Worm (Caenorhabditis elegans): ENCODE data around the gene F54H5.14.
A peak's percentile ranks its signal among the peaks of the same experiment; 100 is the strongest.
"Not testable (repeated sequence)": the region's sequence is repeated elsewhere in the genome, so short reads cannot be mapped to it uniquely, and the experiment has no call there.

The F54H5.14 gene

DNA sequence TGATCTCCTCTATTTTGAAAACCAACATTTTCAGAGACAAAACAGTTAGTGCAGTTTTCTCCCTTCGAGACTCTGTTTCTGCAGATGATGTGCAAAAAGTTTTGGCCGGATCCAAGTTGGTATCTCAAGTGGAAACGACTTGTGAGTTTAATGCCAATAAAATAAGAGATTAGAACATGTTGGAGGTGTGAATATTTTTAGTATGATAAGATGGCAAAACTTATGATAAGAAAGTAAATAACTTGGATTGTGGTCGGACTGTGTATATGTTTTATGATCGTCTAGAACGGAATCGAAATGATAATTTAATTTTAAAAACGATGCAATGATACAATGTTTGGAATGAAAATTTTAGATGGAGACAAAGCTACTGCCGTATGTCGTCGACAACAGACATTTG is 6.8 kb upstream of the F54H5.14 start:
- TF ChIP-seq elt-2 (tag; optimal IDR thresholded peaks at IDR 0.05) (peak; percentile 54), ceh-16 (tag; optimal IDR thresholded peaks at IDR 0.05) (no peak)

DNA sequence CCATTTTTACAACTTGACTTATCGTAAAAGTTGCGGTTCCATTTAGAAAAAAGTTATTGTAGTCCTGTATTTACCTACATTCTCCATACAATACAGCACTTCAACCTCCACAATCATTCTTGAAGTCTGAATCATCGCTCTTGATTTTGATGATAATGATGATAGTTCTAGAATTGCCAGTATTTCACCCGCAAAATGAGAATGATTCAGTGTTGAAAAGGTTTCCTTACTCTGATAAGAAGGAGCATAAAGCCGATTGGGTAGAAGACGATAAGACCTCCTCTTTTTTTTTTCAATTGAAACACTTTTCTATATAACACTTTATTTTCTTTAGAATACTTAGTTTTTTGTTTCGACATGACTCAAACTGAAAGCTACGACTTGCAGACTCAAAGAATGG is 5.6 kb upstream of the F54H5.14 start, which contains the start of gene T19D12.4:
Gene T19D12.4 (plus strand): TSS at position 295 of the 400 bp plus-strand sequence.
- TF ChIP-seq elt-2 (tag; optimal IDR thresholded peaks at IDR 0.05) (peak; percentile 54), zag-1 (tag; optimal IDR thresholded peaks at IDR 0.05) (no peak), pqm-1 (tag; optimal IDR thresholded peaks at IDR 0.05) (peak; percentile 28)

DNA sequence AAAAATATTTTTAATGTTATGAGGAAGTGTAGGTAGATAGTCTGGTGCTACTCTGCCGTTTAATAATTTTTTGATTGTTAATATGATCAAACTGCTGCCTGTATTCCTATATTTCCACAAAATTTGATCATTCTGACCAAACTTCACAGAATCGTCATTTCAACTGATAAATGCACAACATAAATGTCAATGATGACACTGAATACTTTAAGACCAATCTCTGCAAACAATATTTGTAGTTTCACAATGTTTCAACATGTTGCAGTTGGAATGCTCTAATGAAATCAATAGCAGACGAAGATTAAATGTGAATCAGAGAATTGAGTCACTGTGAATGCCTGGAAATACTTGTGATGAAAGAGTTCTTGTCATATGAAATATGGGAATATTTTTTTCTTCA is 4.6 kb upstream of the F54H5.14 start:
- TF ChIP-seq elt-2 (tag; optimal IDR thresholded peaks at IDR 0.05) (peak; percentile 14), ztf-4 (tag; optimal IDR thresholded peaks at IDR 0.05) (no peak), nfya-1 (tag; optimal IDR thresholded peaks at IDR 0.05; ENCODE audit: insufficient read depth) (no peak), mml-1 (tag; optimal IDR thresholded peaks at IDR 0.05) (no peak), nhr-67 (tag; optimal IDR thresholded peaks at IDR 0.05) (no peak), nhr-25 (tag; optimal IDR thresholded peaks at IDR 0.05) (no peak)

DNA sequence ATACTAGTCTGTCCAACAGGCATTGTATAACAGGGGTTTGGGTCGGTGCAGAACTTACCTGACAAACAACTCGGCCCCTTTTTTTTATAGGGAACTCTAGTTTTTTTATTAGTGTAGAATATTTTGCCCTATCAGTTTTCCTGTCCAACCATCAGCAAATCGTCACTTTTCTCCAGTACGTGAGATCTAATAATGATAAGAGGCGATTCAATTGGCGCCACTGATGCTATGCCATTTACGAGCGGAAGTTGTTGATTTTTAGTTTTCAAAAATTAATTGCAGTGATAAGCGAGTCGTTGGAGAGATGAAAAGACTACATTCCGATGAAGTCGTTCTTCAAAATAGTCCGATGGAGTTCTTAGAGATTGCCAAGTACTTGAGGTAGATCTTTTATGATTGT is 3.2 kb upstream of the F54H5.14 start:
- TF ChIP-seq elt-2 (tag; optimal IDR thresholded peaks at IDR 0.05): peak; percentile 58
- TF ChIP-seq nhr-12 (tag; optimal IDR thresholded peaks at IDR 0.05): no peak
- peak; percentile 10 for TF ChIP-seq pqm-1 (tag; optimal IDR thresholded peaks at IDR 0.05)

DNA sequence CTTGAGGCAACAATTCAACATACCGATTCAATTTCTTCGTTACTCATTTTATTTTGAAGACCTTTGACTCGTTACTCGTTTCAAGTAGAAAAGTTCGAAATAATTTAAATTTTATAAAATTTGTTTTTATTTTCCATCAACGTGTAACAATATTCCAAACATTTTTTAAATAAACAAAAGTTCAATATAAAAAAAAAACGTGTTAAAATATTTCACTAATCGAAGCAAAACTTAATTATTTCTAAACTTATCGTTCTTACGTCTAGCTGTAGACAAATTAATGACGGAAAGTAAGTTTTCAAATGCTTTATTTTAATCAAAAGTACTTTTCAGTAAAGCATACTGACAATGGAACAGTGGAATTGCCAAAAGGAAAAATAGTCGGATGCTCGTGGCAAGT is 2.0 kb upstream of the F54H5.14 start, which contains the start of the genes F54H5.5 and F54H5.2:
Gene F54H5.5 (minus strand): TSS at position 101 of the 400 bp plus-strand sequence.
Gene F54H5.2 (plus strand): TSS at position 303 of the 400 bp plus-strand sequence.
- TF ChIP-seq ztf-4 (tag; optimal IDR thresholded peaks at IDR 0.05); R02D3.7 (tag; optimal IDR thresholded peaks at IDR 0.05); nfya-1 (tag; optimal IDR thresholded peaks at IDR 0.05; ENCODE audit: insufficient read depth): not testable (repeated sequence)

DNA sequence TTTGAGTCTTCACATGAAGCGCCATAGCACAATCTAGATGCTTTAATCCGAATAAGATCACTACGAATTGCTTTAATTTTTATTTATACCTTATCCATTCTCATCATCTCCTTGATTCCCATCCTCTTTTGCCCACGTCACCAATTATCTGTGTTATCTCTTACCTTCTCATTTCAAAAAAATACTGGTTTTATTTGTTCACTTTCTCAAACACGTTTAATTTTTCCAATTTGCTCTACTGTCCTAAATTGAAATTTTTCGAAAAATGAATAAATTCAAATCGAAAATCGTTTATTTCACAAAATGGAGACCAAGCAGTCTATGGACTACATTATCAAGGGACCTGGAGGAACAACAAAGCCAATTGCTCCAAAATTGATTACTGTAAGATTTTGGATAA is 3.3 kb downstream of the F54H5.14 start, which contains the start of gene F54H5.3:
Gene F54H5.3 (plus strand): TSS at position 301 of the 400 bp plus-strand sequence.
- TF ChIP-seq nhr-28 (tag; optimal IDR thresholded peaks at IDR 0.05) (no peak), pqm-1 (tag; optimal IDR thresholded peaks at IDR 0.05) (no peak), fkh-10 (GFP tag; optimal IDR thresholded peaks at IDR 0.05) (no peak), snpc-4 (tag; optimal IDR thresholded peaks at IDR 0.05) (no peak), mdl-1 (tag; optimal IDR thresholded peaks at IDR 0.05) (no peak), nhr-11 (tag; optimal IDR thresholded peaks at IDR 0.05) (no peak), mml-1 (tag; optimal IDR thresholded peaks at IDR 0.05) (no peak), sea-2 (GFP tag; optimal IDR thresholded peaks at IDR 0.05) (no peak), nhr-67 (tag; optimal IDR thresholded peaks at IDR 0.05) (no peak), R02D3.7 (tag; optimal IDR thresholded peaks at IDR 0.05) (no peak), lsy-12 (tag; optimal IDR thresholded peaks at IDR 0.05) (no peak), ceh-28 (tag; optimal IDR thresholded peaks at IDR 0.05) (no peak), daf-12 (tag; optimal IDR thresholded peaks at IDR 0.05) (no peak)

DNA sequence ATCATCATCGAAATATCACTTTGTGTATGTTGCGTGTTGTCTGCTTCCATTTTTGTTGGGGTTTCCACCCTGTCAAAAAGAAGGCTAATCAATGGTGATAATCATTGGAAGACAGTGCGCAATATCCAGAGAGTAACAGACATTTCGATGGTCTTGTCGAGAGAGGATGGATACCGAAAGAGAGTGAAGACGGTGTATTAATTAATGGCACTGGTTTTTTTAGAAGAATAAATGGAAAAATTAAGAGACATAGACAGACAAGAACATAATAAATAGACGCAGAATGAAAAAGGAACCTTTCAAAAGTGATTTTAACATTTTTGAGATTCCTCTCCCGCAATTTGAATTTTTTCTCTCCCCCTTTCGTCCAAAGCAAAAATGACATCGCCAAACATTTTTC is 6.2 kb downstream of the F54H5.14 start:
- TF ChIP-seq ceh-82 (tag; optimal IDR thresholded peaks at IDR 0.05) (no peak), nhr-23 (tag; optimal IDR thresholded peaks at IDR 0.05) (peak; percentile 46), nhr-25 (tag; optimal IDR thresholded peaks at IDR 0.05) (peak; percentile 10), zag-1 (tag; optimal IDR thresholded peaks at IDR 0.05) (no peak), ceh-28 (tag; optimal IDR thresholded peaks at IDR 0.05) (peak; percentile 4), nhr-43 (tag; optimal IDR thresholded peaks at IDR 0.05; ENCODE audit: poor library complexity, severe bottlenecking) (peak; percentile 19), elt-3 (tag; optimal IDR thresholded peaks at IDR 0.05) (peak in 1 of 3 experiments; percentile 27)

DNA sequence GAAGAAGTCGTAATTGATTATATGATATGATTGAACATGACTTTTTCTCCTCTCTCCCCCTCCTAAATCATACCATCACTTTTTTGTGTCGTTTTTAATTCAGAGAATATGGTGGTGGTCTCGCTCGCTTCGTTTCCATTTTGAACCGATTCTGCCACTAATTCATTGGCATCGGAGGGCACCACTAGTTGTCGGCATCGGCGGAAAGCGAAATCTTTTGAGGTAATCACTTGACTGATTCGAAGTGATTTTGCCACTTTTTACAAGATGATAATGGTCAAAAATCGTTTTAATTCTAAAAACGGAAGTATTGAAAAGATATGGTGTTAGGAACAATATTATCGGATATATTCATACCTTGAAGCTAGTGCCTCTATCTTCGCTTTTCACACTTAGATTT is 8.4 kb downstream of the F54H5.14 start, which contains the start of gene klf-3:
Gene klf-3 (plus strand): TSS at position 109 of the 400 bp plus-strand sequence.
- TF ChIP-seq nhr-237 (tag; optimal IDR thresholded peaks at IDR 0.05) (no peak), snpc-4 (tag; optimal IDR thresholded peaks at IDR 0.05) (no peak), nhr-12 (tag; optimal IDR thresholded peaks at IDR 0.05) (no peak), jun-1 (tag; optimal IDR thresholded peaks at IDR 0.05) (no peak), unc-39 (tag; optimal IDR thresholded peaks at IDR 0.05) (no peak), skn-1 (tag; optimal IDR thresholded peaks at IDR 0.05) (no peak), fos-1 (tag; optimal IDR thresholded peaks at IDR 0.05) (no peak), ZK546.5 (tag; optimal IDR thresholded peaks at IDR 0.05) (no peak), elt-1 (tag; optimal IDR thresholded peaks at IDR 0.05) (no peak), ceh-9 (tag; optimal IDR thresholded peaks at IDR 0.05) (no peak), nhr-43 (tag; optimal IDR thresholded peaks at IDR 0.05; ENCODE audit: poor library complexity, severe bottlenecking) (no peak), ceh-28 (tag; optimal IDR thresholded peaks at IDR 0.05) (no peak), ceh-16 (tag; optimal IDR thresholded peaks at IDR 0.05) (no peak), nhr-76 (tag; optimal IDR thresholded peaks at IDR 0.05) (no peak), tbx-2 (tag; optimal IDR thresholded peaks at IDR 0.05) (no peak)

Data from whole organism, L3 larva.